Worm (Caenorhabditis elegans) whole organism, early embryonic: ENCODE measurements around the gene lips-1.

Source experiments
- B0310.2 ChIP-seq: sonication (generic microtip); optimal IDR thresholded peaks from 2 replicates; lab custom pipeline; 2016; ENCODE audit warnings: mild to moderate bottlenecking, missing genetic modification characterization, missing compliant biosample characterization
- F13C5.2 ChIP-seq: sonication (generic microtip); optimal IDR thresholded peaks from 2 replicates; lab custom pipeline; 2017; ENCODE audit warnings: mild to moderate bottlenecking, missing genetic modification characterization, inconsistent platforms, missing compliant biosample characterization
- aly-1 ChIP-seq: sonication (generic microtip); optimal IDR thresholded peaks from 2 replicates; lab custom pipeline; 2016; ENCODE audit warnings: missing genetic modification characterization, missing compliant biosample characterization
- ama-1 ChIP-seq: fragments of 150-350 bp; optimal IDR thresholded peaks from 2 replicates; lab custom pipeline; 2014
- ceh-13 ChIP-seq: fragments of 200-800 bp; sonication (Bioruptor generic); optimal IDR thresholded peaks from 2 replicates; lab custom pipeline; 2018; ENCODE audit warnings: mild to moderate bottlenecking, missing genetic modification characterization, missing compliant biosample characterization
- ceh-36 ChIP-seq: sonication (generic microtip); optimal IDR thresholded peaks from 2 replicates; lab custom pipeline; 2016; ENCODE audit warnings: missing genetic modification characterization, inconsistent platforms, missing compliant biosample characterization
- ets-7 ChIP-seq: sonication (generic microtip); optimal IDR thresholded peaks from 2 replicates; lab custom pipeline; 2016; ENCODE audit warnings: missing genotype, missing genetic modification characterization, missing compliant biosample characterization
- flt-1 ChIP-seq: fragments of 200-800 bp; sonication (Bioruptor generic); IDR thresholded peaks from 2 replicates; pipeline ENCODE4 v1.3.6; 2022; ENCODE audit warnings: missing genetic modification characterization, missing compliant biosample characterization
- hmbx-1 ChIP-seq: sonication (generic microtip); optimal IDR thresholded peaks from 2 replicates; lab custom pipeline; 2016; ENCODE audit warnings: mild to moderate bottlenecking, missing genetic modification characterization, missing compliant biosample characterization
- hmg-4 ChIP-seq: fragments of 200-800 bp; sonication (Bioruptor generic); optimal IDR thresholded peaks from 2 replicates; lab custom pipeline; 2018; ENCODE audit warnings: mild to moderate bottlenecking, missing genetic modification characterization, missing compliant biosample characterization
- hnd-1 ChIP-seq: sonication (generic microtip); optimal IDR thresholded peaks from 2 replicates; lab custom pipeline; 2016; ENCODE audit warnings: missing genetic modification characterization, missing compliant biosample characterization
- pes-1 ChIP-seq: fragments of 200-800 bp; sonication (Bioruptor generic); IDR thresholded peaks from 2 replicates; pipeline ENCODE4 v1.3.6; 2022; ENCODE audit warnings: missing genetic modification reagents, missing genetic modification characterization, missing compliant biosample characterization
- scrt-1 ChIP-seq: fragments of 200-800 bp; sonication (Bioruptor generic); IDR thresholded peaks from 2 replicates; pipeline ENCODE4 v1.3.6; 2022; ENCODE audit warnings: missing genetic modification characterization, missing compliant biosample characterization
- sea-1 ChIP-seq: fragments of 200-800 bp; sonication (Bioruptor generic); conservative IDR thresholded peaks from 2 replicates; pipeline ENCODE4 v1.3.6; 2022; ENCODE audit warnings: missing genetic modification characterization, missing compliant biosample characterization
- tbx-11 ChIP-seq: fragments of 200-800 bp; sonication (Bioruptor generic); IDR thresholded peaks from 2 replicates; pipeline ENCODE4 v1.3.6; 2022; ENCODE audit warnings: missing genetic modification characterization, missing compliant biosample characterization
- tbx-37 ChIP-seq: fragments of 200-800 bp; sonication (Bioruptor generic); conservative IDR thresholded peaks from 2 replicates; pipeline ENCODE4 v1.3.6; 2022; ENCODE audit warnings: missing genetic modification reagents, missing genetic modification characterization, missing compliant biosample characterization
- tra-4 ChIP-seq: sonication (generic microtip); optimal IDR thresholded peaks from 2 replicates; lab custom pipeline; 2017; ENCODE audit warnings: missing genetic modification characterization, missing compliant biosample characterization

lips-1 gene

DNA sequence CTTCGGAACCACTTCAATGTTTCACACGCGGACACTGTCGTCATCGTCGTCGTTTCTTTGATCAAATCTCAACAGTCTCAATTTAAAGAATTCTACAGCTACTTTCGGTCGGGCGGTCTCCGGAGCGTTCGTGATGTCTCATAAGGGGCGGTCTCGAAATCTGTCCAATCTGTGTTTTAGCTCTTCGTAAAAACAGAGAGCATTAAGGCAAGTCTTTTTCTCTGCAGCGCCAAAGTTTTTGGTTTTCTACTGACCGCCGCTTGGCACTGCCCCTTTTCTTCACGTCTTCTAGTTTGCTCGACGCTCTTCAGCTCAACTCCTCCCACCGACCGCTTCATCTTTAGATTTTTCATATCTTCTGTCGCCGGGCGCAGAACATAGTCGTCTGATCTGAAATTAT lies at the start of gene lips-1:
TSS of gene lips-1 (plus strand) at position 301 of the 400 bp plus-strand sequence.
- TF ChIP-seq tbx-11 (GFP tag; lab: Robert Waterston, UW) (no peak), flt-1 (GFP tag; lab: Robert Waterston, UW) (no peak), scrt-1 (no peak), sea-1 (no peak), aly-1 (tag; lab: Kevin White, UChicago) (no peak), F13C5.2 (tag; lab: Kevin White, UChicago) (no peak), hmg-4 (no peak), tra-4 (tag; lab: Kevin White, UChicago) (no peak), ceh-36 (no peak), hnd-1 (no peak), B0310.2 (tag; lab: Kevin White, UChicago) (no peak), ceh-13 (GFP tag; lab: Kevin White, UChicago) (no peak), ets-7 (tag; lab: Kevin White, UChicago) (no peak), hmbx-1 (tag; lab: Kevin White, UChicago) (no peak), tbx-37 (GFP tag; lab: Robert Waterston, UW) (no peak)

DNA sequence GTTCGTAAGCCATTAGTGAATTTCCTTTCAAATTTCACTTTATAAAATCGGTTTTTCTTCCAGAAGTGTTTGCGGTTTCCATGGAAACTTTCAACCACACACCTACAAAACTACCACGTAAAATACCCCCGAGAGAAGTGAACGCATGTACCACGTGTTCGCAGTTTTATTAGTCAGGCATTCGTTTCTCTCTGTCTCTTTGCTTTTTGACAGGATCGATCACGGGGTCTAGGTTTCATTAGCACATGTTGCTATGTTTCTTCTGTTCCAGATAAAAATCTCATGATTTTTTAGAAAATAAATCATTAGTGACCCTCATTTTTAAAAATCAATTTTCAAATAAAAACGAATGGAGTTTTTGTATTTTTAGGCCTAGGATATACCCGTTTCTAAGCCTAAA lies 48.1 kb upstream of the lips-1 start:
- TF ChIP-seq B0310.2 (tag; lab: Kevin White, UChicago) = no peak
- TF ChIP-seq ama-1 (lab: Kevin White, UChicago) = no peak

DNA sequence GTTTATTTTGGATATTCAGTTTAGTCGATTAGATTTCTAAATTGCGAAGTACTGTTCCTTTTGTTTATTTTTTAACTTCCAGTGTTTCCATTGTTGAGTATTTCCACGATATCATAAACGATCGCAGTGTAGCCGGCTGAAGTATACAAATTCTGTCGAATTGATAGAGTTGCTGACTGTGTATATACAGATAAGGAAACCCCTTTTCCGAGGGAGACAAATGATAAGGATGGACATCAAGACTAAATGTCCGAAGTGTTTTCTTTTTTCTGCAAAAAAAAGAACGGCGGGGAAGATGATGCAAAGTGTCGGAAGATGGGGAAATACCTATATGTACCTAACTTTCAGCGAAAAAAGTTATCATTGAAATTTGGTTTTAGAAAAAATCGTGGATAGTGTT lies 46.0 kb upstream of the lips-1 start:
- TF ChIP-seq ets-7 (tag; lab: Kevin White, UChicago) (no peak), hnd-1 (no peak), ama-1 (lab: Kevin White, UChicago) (no peak), tra-4 (tag; lab: Kevin White, UChicago) (no peak), hmbx-1 (tag; lab: Kevin White, UChicago) (no peak), B0310.2 (tag; lab: Kevin White, UChicago) (no peak), ceh-36 (no peak), hmg-4 (no peak), scrt-1 (no peak), sea-1 (no peak), pes-1 (GFP tag; lab: Robert Waterston, UW) (no peak), tbx-11 (GFP tag; lab: Robert Waterston, UW) (no peak), ceh-13 (GFP tag; lab: Kevin White, UChicago) (no peak), tbx-37 (GFP tag; lab: Robert Waterston, UW) (no peak), aly-1 (tag; lab: Kevin White, UChicago) (no peak), flt-1 (GFP tag; lab: Robert Waterston, UW) (no peak), F13C5.2 (tag; lab: Kevin White, UChicago) (no peak)

DNA sequence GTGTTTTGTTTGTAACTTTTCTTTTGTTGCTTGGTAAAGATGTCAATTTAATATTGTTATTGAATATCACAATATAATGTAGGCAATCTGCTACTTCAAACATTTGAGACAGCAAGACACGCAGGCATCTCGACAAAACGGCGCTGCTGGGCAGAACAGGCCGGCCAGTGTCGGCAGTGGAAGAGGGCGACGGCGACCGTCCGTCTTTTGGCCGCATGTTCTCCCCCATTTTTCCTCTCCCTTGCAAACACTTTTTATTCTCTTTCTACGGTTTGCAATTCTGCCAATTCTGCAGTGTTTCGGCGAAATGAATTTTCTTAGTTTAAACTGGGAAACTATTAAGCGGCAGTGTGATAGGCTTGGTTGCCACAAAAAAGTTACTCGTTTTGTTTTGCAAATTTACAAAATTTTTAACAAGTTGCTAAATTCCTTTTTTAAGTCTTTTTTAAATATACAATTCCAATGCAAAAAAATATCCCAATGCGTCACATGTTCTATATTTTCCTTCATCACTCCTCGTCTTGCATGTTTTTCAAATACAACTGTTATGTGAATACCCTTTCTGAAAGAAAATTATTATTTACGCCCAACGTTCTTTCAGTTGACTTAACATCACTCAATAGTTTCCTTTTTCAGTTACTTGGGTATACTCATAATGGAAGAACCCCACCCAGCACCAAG lies 43.2 kb upstream of the lips-1 start, which contains the start of gene T18D3.6:
TSS of gene T18D3.6 (plus strand) at position 631 of the 681 bp plus-strand sequence.
- no peak for TF ChIP-seq aly-1 (tag; lab: Kevin White, UChicago)
- no peak for TF ChIP-seq tbx-37 (GFP tag; lab: Robert Waterston, UW)
- no peak for TF ChIP-seq tra-4 (tag; lab: Kevin White, UChicago)
- no peak for TF ChIP-seq flt-1 (GFP tag; lab: Robert Waterston, UW)
- TF ChIP-seq hmg-4 = peak; percentile 22
- no peak for TF ChIP-seq hmbx-1 (tag; lab: Kevin White, UChicago)
- no peak for TF ChIP-seq B0310.2 (tag; lab: Kevin White, UChicago)
- no peak for TF ChIP-seq ama-1 (lab: Kevin White, UChicago)

DNA sequence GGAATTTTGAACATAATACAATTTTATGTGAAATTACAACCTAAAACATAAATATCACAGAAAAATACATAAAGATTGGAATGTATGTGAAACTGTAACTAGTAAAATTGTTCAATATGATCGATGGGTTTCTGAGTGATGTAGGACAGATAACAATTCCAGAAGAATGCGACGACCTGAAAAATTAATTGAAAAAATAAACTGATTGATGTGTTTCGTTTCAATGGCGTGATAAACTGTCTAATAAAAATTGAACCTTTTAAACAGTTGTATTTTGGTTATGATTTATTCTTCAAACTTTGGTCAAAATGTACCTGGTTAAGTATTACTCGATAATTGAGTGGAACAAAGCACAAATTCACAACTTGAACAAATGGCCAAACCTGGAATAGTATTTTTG lies 41.3 kb upstream of the lips-1 start:
- TF ChIP-seq scrt-1 (no peak), F13C5.2 (tag; lab: Kevin White, UChicago) (no peak), ets-7 (tag; lab: Kevin White, UChicago) (no peak), flt-1 (GFP tag; lab: Robert Waterston, UW) (no peak), hmg-4 (no peak), ceh-36 (no peak), pes-1 (GFP tag; lab: Robert Waterston, UW) (no peak), hnd-1 (no peak), ama-1 (lab: Kevin White, UChicago) (no peak), B0310.2 (tag; lab: Kevin White, UChicago) (no peak), hmbx-1 (tag; lab: Kevin White, UChicago) (no peak), tbx-37 (GFP tag; lab: Robert Waterston, UW) (no peak), ceh-13 (GFP tag; lab: Kevin White, UChicago) (no peak), aly-1 (tag; lab: Kevin White, UChicago) (no peak), sea-1 (no peak), tra-4 (tag; lab: Kevin White, UChicago) (no peak), tbx-11 (GFP tag; lab: Robert Waterston, UW) (no peak)

DNA sequence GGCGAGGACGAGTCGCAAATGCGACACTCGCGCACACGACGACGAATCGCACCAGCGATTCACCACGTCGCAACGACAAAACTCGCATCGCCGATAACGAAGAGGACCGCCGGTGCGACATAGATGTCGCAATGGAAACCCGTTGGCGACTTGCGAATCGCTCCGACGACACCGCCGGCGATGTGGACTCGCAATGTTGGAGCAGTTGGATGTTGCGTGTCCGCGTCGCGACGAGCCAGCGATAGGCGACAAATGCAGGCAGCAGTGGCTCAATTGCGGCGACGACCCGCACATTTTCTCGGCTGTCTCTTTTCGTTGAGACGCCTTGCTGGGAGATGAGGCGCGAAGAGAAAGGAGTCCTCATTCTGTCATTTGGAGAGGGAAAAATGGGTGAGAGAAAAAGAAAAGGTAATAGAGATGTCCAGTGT lies 40.4 kb upstream of the lips-1 start:
- no peak for TF ChIP-seq hnd-1
- TF ChIP-seq pes-1 (GFP tag; lab: Robert Waterston, UW) = no peak
- TF ChIP-seq F13C5.2 (tag; lab: Kevin White, UChicago) = no peak
- peak; percentile 44 for TF ChIP-seq aly-1 (tag; lab: Kevin White, UChicago)
- no peak for TF ChIP-seq scrt-1
- no peak for TF ChIP-seq tbx-37 (GFP tag; lab: Robert Waterston, UW)
- 0 out of 2 replicates have a peak, but pooled peaks have one; percentile 18 for TF ChIP-seq tbx-11 (GFP tag; lab: Robert Waterston, UW)
- TF ChIP-seq ama-1 (lab: Kevin White, UChicago) = no peak
- 0 out of 2 replicates have a peak, but pooled peaks have one; percentile 71 for TF ChIP-seq sea-1
- TF ChIP-seq flt-1 (GFP tag; lab: Robert Waterston, UW) = no peak
- no peak for TF ChIP-seq B0310.2 (tag; lab: Kevin White, UChicago)
- no peak for TF ChIP-seq hmbx-1 (tag; lab: Kevin White, UChicago)
- no peak for TF ChIP-seq ceh-13 (GFP tag; lab: Kevin White, UChicago)
- TF ChIP-seq hmg-4 = peak; percentile 76
- no peak for TF ChIP-seq ceh-36
- TF ChIP-seq ets-7 (tag; lab: Kevin White, UChicago) = peak; percentile 4
- no peak for TF ChIP-seq tra-4 (tag; lab: Kevin White, UChicago)
